Worm (Caenorhabditis elegans) whole organism, L2 larva: ENCODE data around the gene Y41D4B.1.

Source experiments
- F13H6.1 ChIP-seq: sonication (generic microtip); optimal IDR thresholded peaks from 2 replicates; lab custom pipeline; 2016; ENCODE audit warnings: missing genetic modification characterization, missing compliant biosample characterization
- aly-2 ChIP-seq: fragments of 150-350 bp; optimal IDR thresholded peaks from 2 replicates; lab custom pipeline; 2014; ENCODE audit warnings: missing biosample characterization, missing genetic modification characterization
- ama-1 ChIP-seq: fragments of 150-350 bp; optimal IDR thresholded peaks from 2 replicates; lab custom pipeline; 2018; ENCODE audit warnings: inconsistent platforms
- ceh-82 ChIP-seq: fragments of 150-350 bp; optimal IDR thresholded peaks from 2 replicates; lab custom pipeline; 2014; ENCODE audit warnings: missing biosample characterization, missing genetic modification characterization
- lin-39 ChIP-seq: fragments of 150-350 bp; optimal IDR thresholded peaks from 2 replicates; lab custom pipeline; 2014; ENCODE audit warnings: missing biosample characterization, missing genetic modification reagents, missing genetic modification characterization
- nhr-10 ChIP-seq: sonication (generic microtip); optimal IDR thresholded peaks from 2 replicates; lab custom pipeline; 2017; ENCODE audit warnings: missing biosample characterization, missing genetic modification characterization
- nhr-6 ChIP-seq: fragments of 150-350 bp; optimal IDR thresholded peaks from 2 replicates; lab custom pipeline; 2014; ENCODE audit warnings: missing biosample characterization, missing genetic modification characterization
- peb-1 ChIP-seq: fragments of 150-350 bp; optimal IDR thresholded peaks from 2 replicates; lab custom pipeline; 2014; ENCODE audit warnings: missing biosample characterization, missing genetic modification characterization
- skn-1 ChIP-seq: sonication (generic microtip); optimal IDR thresholded peaks from 2 replicates; lab custom pipeline; 2017; ENCODE audit warnings: missing biosample characterization, missing genetic modification characterization
- snpc-4 ChIP-seq: fragments of 150-350 bp; optimal IDR thresholded peaks from 2 replicates; lab custom pipeline; 2014; ENCODE audit warnings: missing biosample characterization, missing genetic modification characterization
- unc-62 ChIP-seq: fragments of 150-350 bp; optimal IDR thresholded peaks from 2 replicates; lab custom pipeline; 2014; ENCODE audit warnings: missing biosample characterization, missing genetic modification reagents, missing genetic modification characterization
- ztf-4 ChIP-seq: fragments of 150-350 bp; optimal IDR thresholded peaks from 2 replicates; lab custom pipeline; 2014; ENCODE audit warnings: missing biosample characterization, missing genetic modification characterization

- no peak for TF ChIP-seq skn-1 (tag; lab: Kevin White, UChicago)
- no peak for TF ChIP-seq aly-2 (tag; lab: Kevin White, UChicago)
- TF ChIP-seq nhr-10 (tag; lab: Kevin White, UChicago) = no peak
- TF ChIP-seq nhr-6 = no peak
- TF ChIP-seq snpc-4 (tag; lab: Kevin White, UChicago) = no peak
- TF ChIP-seq unc-62 = no peak
- TF ChIP-seq F13H6.1 = no peak
- TF ChIP-seq ztf-4 = no peak
- no peak for TF ChIP-seq ama-1
- no peak for TF ChIP-seq peb-1 (tag; lab: Kevin White, UChicago)
- no peak for TF ChIP-seq lin-39
- TF ChIP-seq ceh-82 (tag; lab: Kevin White, UChicago) = no peak
These were observed 15.4 kb upstream of the Y41D4B.1 start for ce11 chrIV:1657069-1657468.
